Fruit fly (Drosophila melanogaster) whole organism, embryonic: Measurements from ENCODE around the gene CG32260.
A peak's percentile ranks its signal among the peaks of the same experiment; 100 is the strongest.

Experiments
- BEAF-32 ChIP-seq: fragments of 200-800 bp; sonication (Bioruptor generic); optimal IDR thresholded peaks from 3 replicates; lab custom pipeline; 2017; ENCODE audit warnings: missing biosample characterization, missing genetic modification characterization, mild to moderate bottlenecking, moderate library complexity, missing genetic modification reagents
- CG10209 ChIP-seq: fragments of 200-800 bp; sonication (Bioruptor generic); optimal IDR thresholded peaks from 3 replicates; lab custom pipeline; 2017; ENCODE audit warnings: missing biosample characterization, mild to moderate bottlenecking, missing genetic modification characterization, missing genetic modification reagents
- CG10321 ChIP-seq: fragments of 200-800 bp; sonication (Bioruptor generic); IDR thresholded peaks from 2 replicates; pipeline ENCODE4 v1.3.6; 2022; ENCODE audit warnings: missing biosample characterization, missing genetic modification characterization
- CG10543 ChIP-seq: fragments of 200-800 bp; sonication (Bioruptor generic); optimal IDR thresholded peaks from 3 replicates; lab custom pipeline; 2017; ENCODE audit warnings: missing biosample characterization, mild to moderate bottlenecking, missing genetic modification characterization, moderate library complexity
- CG11504 ChIP-seq: fragments of 200-800 bp; sonication (Bioruptor generic); optimal IDR thresholded peaks from 3 replicates; lab custom pipeline; 2019; ENCODE audit warnings: missing biosample characterization, mild to moderate bottlenecking, missing genetic modification characterization, moderate library complexity
- CG12071 ChIP-seq: fragments of 200-800 bp; sonication (Bioruptor generic); optimal IDR thresholded peaks from 3 replicates; lab custom pipeline; 2018; ENCODE audit warnings: missing biosample characterization, mild to moderate bottlenecking, missing genetic modification characterization
- CG12659 ChIP-seq: fragments of 200-800 bp; sonication (Bioruptor generic); optimal IDR thresholded peaks from 3 replicates; lab custom pipeline; 2017; ENCODE audit warnings: mild to moderate bottlenecking, missing biosample characterization, missing genetic modification reagents, missing genetic modification characterization
- CG14710 ChIP-seq: fragments of 200-800 bp; sonication (Bioruptor generic); optimal IDR thresholded peaks from 3 replicates; lab custom pipeline; 2019; ENCODE audit warnings: missing biosample characterization, mild to moderate bottlenecking, missing genetic modification characterization, moderate library complexity
- CG15011 ChIP-seq: fragments of 200-800 bp; sonication (Bioruptor generic); optimal IDR thresholded peaks from 3 replicates; lab custom pipeline; 2018; ENCODE audit warnings: missing biosample characterization, mild to moderate bottlenecking, missing genetic modification characterization
- CG15479 ChIP-seq: fragments of 200-800 bp; sonication (Bioruptor generic); optimal IDR thresholded peaks from 3 replicates; lab custom pipeline; 2019; ENCODE audit warnings: missing biosample characterization, mild to moderate bottlenecking, missing genetic modification characterization, moderate library complexity
- CG16779 ChIP-seq: fragments of 200-800 bp; sonication (Bioruptor generic); IDR thresholded peaks from 2 replicates; pipeline ENCODE4 v1.3.6; 2022; ENCODE audit warnings: missing biosample characterization, missing genetic modification characterization
- CG18262 ChIP-seq: fragments of 200-800 bp; optimal IDR thresholded peaks from 3 replicates; lab custom pipeline; 2019; ENCODE audit warnings: missing biosample characterization, mild to moderate bottlenecking, missing genetic modification characterization, moderate library complexity
- CG1832 ChIP-seq: fragments of 200-800 bp; sonication (Bioruptor generic); optimal IDR thresholded peaks from 2 replicates; lab custom pipeline; 2017; ENCODE audit warnings: missing biosample characterization, mild to moderate bottlenecking, missing genetic modification characterization, inconsistent platforms
- CG4360 ChIP-seq: fragments of 200-800 bp; sonication (Bioruptor generic); IDR thresholded peaks from 2 replicates; pipeline ENCODE4 v1.3.6; 2022; ENCODE audit warnings: missing biosample characterization, missing genetic modification characterization
- CG4854 ChIP-seq: fragments of 200-800 bp; sonication (Bioruptor generic); optimal IDR thresholded peaks from 2 replicates; lab custom pipeline; 2016; ENCODE audit warnings: missing biosample characterization, missing genetic modification characterization, inconsistent platforms
- CG6175 ChIP-seq: fragments of 200-800 bp; sonication (Bioruptor generic); IDR thresholded peaks from 3 replicates; pipeline ENCODE4 v1.3.6; 2022; ENCODE audit warnings: missing biosample characterization, missing genetic modification characterization
- CG7745 ChIP-seq: fragments of 200-800 bp; sonication (Bioruptor generic); optimal IDR thresholded peaks from 2 replicates; lab custom pipeline; 2018; ENCODE audit warnings: missing biosample characterization, mild to moderate bottlenecking, missing genetic modification characterization, moderate library complexity
- CG8089 ChIP-seq: fragments of 200-800 bp; sonication (Bioruptor generic); optimal IDR thresholded peaks from 3 replicates; lab custom pipeline; 2016; ENCODE audit warnings: missing biosample characterization, missing genetic modification characterization
- CG8359 ChIP-seq: fragments of 200-800 bp; sonication (Bioruptor generic); optimal IDR thresholded peaks from 2 replicates; lab custom pipeline; 2017; ENCODE audit warnings: missing biosample characterization, mild to moderate bottlenecking, missing genetic modification characterization, borderline replicate concordance
- CG9817 ChIP-seq: fragments of 200-800 bp; sonication (Bioruptor generic); optimal IDR thresholded peaks from 2 replicates; lab custom pipeline; 2018; ENCODE audit warnings: missing biosample characterization, mild to moderate bottlenecking, missing genetic modification characterization, moderate library complexity
- CHES-1-like ChIP-seq: fragments of 200-800 bp; sonication (Bioruptor generic); optimal IDR thresholded peaks from 2 replicates; lab custom pipeline; 2016; ENCODE audit warnings: missing biosample characterization, missing genetic modification characterization
- CoRest ChIP-seq: fragments of 200-800 bp; sonication (Bioruptor generic); optimal IDR thresholded peaks from 3 replicates; lab custom pipeline; 2018; ENCODE audit warnings: missing biosample characterization, mild to moderate bottlenecking, missing genetic modification characterization, moderate library complexity
- Dip2 ChIP-seq: fragments of 200-800 bp; sonication (Bioruptor generic); IDR thresholded peaks from 2 replicates; pipeline ENCODE4 v1.3.6; 2022; ENCODE audit warnings: missing biosample characterization, missing genetic modification characterization
- Doc3 ChIP-seq: fragments of 200-800 bp; sonication (Bioruptor generic); IDR thresholded peaks from 3 replicates; pipeline ENCODE4 v1.3.6; 2022; ENCODE audit warnings: missing biosample characterization, missing genetic modification characterization; ENCODE audit not compliant: partially characterized antibody
- Fer1 ChIP-seq: fragments of 200-800 bp; sonication (Bioruptor generic); optimal IDR thresholded peaks from 2 replicates; lab custom pipeline; 2017; ENCODE audit warnings: missing biosample characterization, mild to moderate bottlenecking, missing genetic modification characterization
- Gsc ChIP-seq: fragments of 200-800 bp; sonication (Bioruptor generic); IDR thresholded peaks from 2 replicates; pipeline ENCODE4 v1.3.6; 2022; ENCODE audit warnings: missing biosample characterization, missing genetic modification characterization
- HLH4C ChIP-seq: fragments of 200-800 bp; sonication (Bioruptor generic); IDR thresholded peaks from 3 replicates; pipeline ENCODE4 v1.3.6; 2022; ENCODE audit warnings: missing biosample characterization, missing genetic modification characterization; ENCODE audit not compliant: partially characterized antibody
- Hr51 ChIP-seq, 2 experiments: fragments of 200-800 bp; sonication (Bioruptor generic); optimal IDR thresholded peaks; 2 replicates in 1 of 2; 3 replicates in 1 of 2; lab custom pipeline; 2016 to 2018; ENCODE audit warnings: missing biosample characterization in 2 of 2, missing genetic modification characterization in 2 of 2, mild to moderate bottlenecking in 1 of 2, moderate library complexity in 1 of 2
- Lim3 ChIP-seq: fragments of 200-800 bp; sonication (Bioruptor generic); IDR thresholded peaks from 2 replicates; pipeline ENCODE4 v1.3.6; 2022; ENCODE audit warnings: missing biosample characterization, missing genetic modification characterization
- Med ChIP-seq: fragments of 200-800 bp; sonication (Bioruptor generic); peaks from one replicate; lab custom pipeline; 2016; ENCODE audit warnings: missing biosample characterization, missing genetic modification characterization, mild to moderate bottlenecking, inconsistent platforms, moderate library complexity
- NFAT ChIP-seq: fragments of 200-800 bp; sonication (Bioruptor generic); IDR thresholded peaks from 2 replicates; pipeline ENCODE4 v1.3.6; 2022; ENCODE audit warnings: missing biosample characterization, missing genetic modification characterization
- Sox100B ChIP-seq: fragments of 200-800 bp; sonication (Bioruptor generic); optimal IDR thresholded peaks from 3 replicates; lab custom pipeline; 2018; ENCODE audit warnings: missing biosample characterization, mild to moderate bottlenecking, missing genetic modification characterization
- Stat92E ChIP-seq, 3 experiments: fragments of >200 bp in 2 of 3; fragments of 200-800 bp in 1 of 3; sonication (Bioruptor generic) in 1 of 3; optimal IDR thresholded peaks; 2 replicates each; lab custom pipeline; 2017 to 2019; ENCODE audit warnings: missing biosample characterization in 3 of 3, missing genetic modification characterization in 3 of 3, mild to moderate bottlenecking in 1 of 3, moderate library complexity in 1 of 3
- TFAM ChIP-seq: fragments of 200-800 bp; sonication (Bioruptor generic); optimal IDR thresholded peaks from 2 replicates; lab custom pipeline; 2017; ENCODE audit warnings: missing biosample characterization, missing genetic modification characterization, inconsistent platforms
- Xbp1 ChIP-seq: fragments of 200-800 bp; sonication (Bioruptor generic); optimal IDR thresholded peaks from 3 replicates; lab custom pipeline; 2016; ENCODE audit warnings: missing biosample characterization, mild to moderate bottlenecking, missing genetic modification characterization
- Xrp1 ChIP-seq: fragments of 200-800 bp; sonication (Bioruptor generic); IDR thresholded peaks from 2 replicates; pipeline ENCODE4 v1.3.6; 2022; ENCODE audit warnings: missing biosample characterization, missing genetic modification characterization
- bab2 ChIP-seq: fragments of 200-800 bp; sonication (Bioruptor generic); optimal IDR thresholded peaks from 2 replicates; lab custom pipeline; 2016; ENCODE audit warnings: missing biosample characterization, missing genetic modification characterization
- btn ChIP-seq: fragments of 200-800 bp; sonication (Bioruptor generic); optimal IDR thresholded peaks from 2 replicates; lab custom pipeline; 2016; ENCODE audit warnings: missing biosample characterization, missing genetic modification characterization
- cato ChIP-seq: fragments of 200-800 bp; sonication (Bioruptor generic); optimal IDR thresholded peaks from 2 replicates; lab custom pipeline; 2016; ENCODE audit warnings: missing biosample characterization, missing genetic modification characterization, borderline replicate concordance
- danr ChIP-seq: fragments of 200-800 bp; sonication (Bioruptor generic); IDR thresholded peaks from 2 replicates; pipeline ENCODE4 v1.3.6; 2022; ENCODE audit warnings: missing biosample characterization, missing genetic modification characterization
- esg ChIP-seq: fragments of 200-800 bp; sonication (Bioruptor generic); conservative IDR thresholded peaks from 2 replicates; pipeline ENCODE4 v1.3.6; 2022; ENCODE audit warnings: missing biosample characterization, missing genetic modification characterization
- fru ChIP-seq: fragments of >200 bp; optimal IDR thresholded peaks from 2 replicates; lab custom pipeline; 2017
- gcm ChIP-seq: fragments of 200-800 bp; sonication (Bioruptor generic); optimal IDR thresholded peaks from 2 replicates; lab custom pipeline; 2019; ENCODE audit warnings: missing biosample characterization, mild to moderate bottlenecking, missing genetic modification characterization, moderate library complexity
- h ChIP-seq: fragments of >200 bp; optimal IDR thresholded peaks from 2 replicates; lab custom pipeline; 2017
- ham ChIP-seq: fragments of 200-800 bp; sonication (Bioruptor generic); IDR thresholded peaks from 2 replicates; pipeline ENCODE4 v1.3.6; 2022; ENCODE audit warnings: missing biosample characterization, missing genetic modification characterization
- onecut ChIP-seq: fragments of 200-800 bp; sonication (Bioruptor generic); IDR thresholded peaks from 2 replicates; pipeline ENCODE4 v1.3.6; 2022; ENCODE audit warnings: missing biosample characterization, missing genetic modification characterization
- so ChIP-seq: fragments of 200-800 bp; sonication (Bioruptor generic); IDR thresholded peaks from 3 replicates; pipeline ENCODE4 v1.3.6; 2022; ENCODE audit warnings: missing biosample characterization, missing genetic modification characterization
- sr ChIP-seq: fragments of 200-800 bp; sonication (Bioruptor generic); IDR thresholded peaks from 3 replicates; pipeline ENCODE4 v1.3.6; 2022; ENCODE audit warnings: missing biosample characterization, missing genetic modification characterization
- ssp ChIP-seq: fragments of 200-800 bp; sonication (Bioruptor generic); IDR thresholded peaks from 2 replicates; pipeline ENCODE4 v1.3.6; 2022; ENCODE audit warnings: missing biosample characterization, missing genetic modification characterization
- usp ChIP-seq: fragments of >200 bp; optimal IDR thresholded peaks from 2 replicates; lab custom pipeline; 2017; ENCODE audit warnings: missing biosample characterization, missing genetic modification characterization

The CG32260 gene

dm6 chr3L:4169957-4170651 lies 27.9 kb downstream of the CG32260 start, which contains the start of gene Ero1L (continued):
- TF ChIP-seq CG16779 (GFP tag; lab: Robert Waterston, UW): no peak
- peak; percentile 27; the same call in 1 of the 2 replicates for TF ChIP-seq Xrp1 (GFP tag; lab: Robert Waterston, UW)
- no peak for TF ChIP-seq CG15011 (GFP tag; lab: Kevin White, UChicago)
- TF ChIP-seq CG11504 (tag; lab: Kevin White, UChicago): no peak
- no peak for TF ChIP-seq bab2 (GFP tag; lab: Kevin White, UChicago)
- TF ChIP-seq CHES-1-like (GFP tag; lab: Kevin White, UChicago): no peak
- TF ChIP-seq so (GFP tag; lab: Robert Waterston, UW): no peak
- TF ChIP-seq CG8359 (GFP tag; lab: Kevin White, UChicago): no peak
- peak in 1 of 3 experiments; percentile 24 for TF ChIP-seq Stat92E (GFP tag; optimal IDR thresholded peaks at IDR 0.05; lab: Kevin White, UChicago)
- TF ChIP-seq Dip2 (GFP tag; lab: Robert Waterston, UW): no peak
- TF ChIP-seq CG18262: peak; percentile 55
- peak; percentile 73 for TF ChIP-seq esg (GFP tag; lab: Robert Waterston, UW)
- TF ChIP-seq CG12659 (GFP tag; lab: Kevin White, UChicago): peak; percentile 67
- TF ChIP-seq CG8089: no peak
- TF ChIP-seq CG1832 (GFP tag; lab: Kevin White, UChicago): no peak
- no peak for TF ChIP-seq btn
- peak; percentile 65 for TF ChIP-seq CG4360 (GFP tag; lab: Robert Waterston, UW)
- no peak for TF ChIP-seq Fer1 (GFP tag; lab: Kevin White, UChicago)
- TF ChIP-seq Med: peak; percentile 64
- TF ChIP-seq Xbp1 (GFP tag; lab: Kevin White, UChicago): peak; percentile 17
- no peak for TF ChIP-seq Doc3 (GFP tag; lab: Robert Waterston, UW)
- no peak for TF ChIP-seq sr (GFP tag; lab: Robert Waterston, UW)
- TF ChIP-seq CG7745: no peak
- TF ChIP-seq onecut: peak; percentile 26; the same call in 1 of the 2 replicates
- TF ChIP-seq h (lab: Kevin White, UChicago): no peak
- TF ChIP-seq HLH4C (GFP tag; lab: Robert Waterston, UW): 0 out of 3 replicates have a peak, but pooled peaks have one; percentile 11
- TF ChIP-seq TFAM (GFP tag; lab: Kevin White, UChicago): no peak
- TF ChIP-seq usp (GFP tag; lab: Kevin White, UChicago): no peak
- TF ChIP-seq CG10209 (GFP tag; lab: Kevin White, UChicago): no peak
- no peak for TF ChIP-seq Gsc (GFP tag; lab: Robert Waterston, UW)
- TF ChIP-seq CG10543 (GFP tag; lab: Kevin White, UChicago): peak; percentile 30
- TF ChIP-seq gcm: no peak
- no peak for TF ChIP-seq CG4854 (GFP tag; lab: Kevin White, UChicago)
- no peak for TF ChIP-seq Lim3 (GFP tag; lab: Robert Waterston, UW)
- TF ChIP-seq CG15479: no peak
- TF ChIP-seq ham (GFP tag; lab: Robert Waterston, UW): no peak
- TF ChIP-seq BEAF-32 (GFP tag; lab: Kevin White, UChicago): peak; percentile 40
- no peak for TF ChIP-seq cato (GFP tag; lab: Kevin White, UChicago)
- TF ChIP-seq ssp (GFP tag; lab: Robert Waterston, UW): no peak
- TF ChIP-seq CoRest (tag; lab: Kevin White, UChicago): peak; percentile 69
- peak; percentile 47 for TF ChIP-seq Sox100B (GFP tag; lab: Kevin White, UChicago)
- no peak for TF ChIP-seq CG6175 (GFP tag; lab: Robert Waterston, UW)
- no peak for TF ChIP-seq fru
- peak; percentile 2 for TF ChIP-seq CG12071 (GFP tag; lab: Kevin White, UChicago)
- no peak for TF ChIP-seq CG9817 (tag; lab: Kevin White, UChicago)
- TF ChIP-seq Hr51 (GFP tag; optimal IDR thresholded peaks at IDR 0.05; lab: Kevin White, UChicago): peak in 1 of 2 experiments; percentile 54
- TF ChIP-seq NFAT (GFP tag; lab: Robert Waterston, UW): no peak
- TF ChIP-seq danr (GFP tag; lab: Robert Waterston, UW): no peak
- TF ChIP-seq CG14710 (tag; lab: Kevin White, UChicago): peak; percentile 73
- TF ChIP-seq CG10321 (GFP tag; lab: Robert Waterston, UW): no peak
